Worm (Caenorhabditis elegans) whole organism, L4 larva: ENCODE measurements around the gene psr-1.
A peak's percentile ranks its signal among the peaks of the same experiment; 100 is the strongest.

ENCODE experiments used
- dmd-6 ChIP-seq: fragments of 200-800 bp; sonication (Bioruptor generic); IDR thresholded peaks from 2 replicates; pipeline ENCODE4 v1.3.6; 2022; ENCODE audit warnings: missing genetic modification reagents, missing genetic modification characterization, missing compliant biosample characterization
- lsy-2 ChIP-seq, 2 experiments: fragments of 150-350 bp in 1 of 2; sonication (generic microtip) in 1 of 2; optimal IDR thresholded peaks; 2 replicates each; lab custom pipeline; 2014 to 2017; ENCODE audit warnings: missing biosample characterization in 2 of 2, missing genetic modification characterization in 2 of 2
- nhr-28 ChIP-seq: fragments of 150-350 bp; optimal IDR thresholded peaks from 2 replicates; lab custom pipeline; 2014; ENCODE audit warnings: missing biosample characterization, missing genetic modification characterization
- saeg-2 ChIP-seq: fragments of 200-800 bp; sonication (Bioruptor generic); IDR thresholded peaks from 2 replicates; pipeline ENCODE4 v1.3.6; 2022; ENCODE audit warnings: missing genetic modification reagents, missing genetic modification characterization, missing compliant biosample characterization

DNA sequence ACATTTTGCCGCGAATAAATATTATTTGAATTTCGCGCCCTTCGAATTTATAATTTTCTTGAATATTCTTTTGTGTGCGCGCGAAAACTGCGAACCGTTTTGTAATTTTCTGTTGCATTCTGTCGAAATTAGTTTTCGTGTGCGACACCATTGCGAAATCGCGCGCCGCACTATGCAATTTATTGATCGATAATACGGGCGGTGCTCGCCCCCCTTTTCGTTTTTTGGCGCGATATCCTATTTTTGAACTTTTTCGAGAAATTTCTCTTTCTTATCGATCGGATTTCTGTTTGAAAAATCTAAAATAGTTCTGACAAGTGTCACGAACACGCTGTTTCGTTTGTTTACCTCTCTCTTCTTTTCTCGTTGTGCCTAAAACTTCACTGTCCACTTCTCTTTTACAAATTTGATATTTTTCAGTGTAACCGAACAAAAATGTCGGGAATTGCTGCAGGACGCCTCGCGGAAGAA, 2.4 kb upstream of the psr-1 start, which contains the start of gene ubc-9:
- TF ChIP-seq nhr-28 (tag; lab: Kevin White, UChicago) (peak; percentile 46), dmd-6 (GFP tag; lab: Robert Waterston, UW) (peak; percentile 51), saeg-2 (GFP tag; lab: Robert Waterston, UW) (no peak), lsy-2 (tag; optimal IDR thresholded peaks at IDR 0.05; lab: Kevin White, UChicago) (peak; percentile 33 to 81)
